Fruit fly (Drosophila melanogaster) whole organism, embryonic: ENCODE measurements around the gene mRpL40.
A peak's percentile ranks its signal among the peaks of the same experiment; 100 is the strongest.

Source experiments
- Asciz ChIP-seq: fragments of 200-800 bp; sonication (Bioruptor generic); optimal IDR thresholded peaks from 2 replicates; lab custom pipeline; 2017; ENCODE audit warnings: missing biosample characterization, mild to moderate bottlenecking, missing genetic modification characterization, missing genetic modification reagents
- CG11504 ChIP-seq: fragments of 200-800 bp; sonication (Bioruptor generic); optimal IDR thresholded peaks from 3 replicates; lab custom pipeline; 2019; ENCODE audit warnings: missing biosample characterization, mild to moderate bottlenecking, missing genetic modification characterization, moderate library complexity
- CG12769 ChIP-seq: fragments of 200-800 bp; sonication (Bioruptor generic); optimal IDR thresholded peaks from 2 replicates; lab custom pipeline; 2019; ENCODE audit warnings: missing biosample characterization, mild to moderate bottlenecking, missing genetic modification characterization, moderate library complexity
- CG8765 ChIP-seq: fragments of 200-800 bp; sonication (Bioruptor generic); IDR thresholded peaks from 2 replicates; pipeline ENCODE4 v1.3.6; 2022; ENCODE audit warnings: missing biosample characterization, missing genetic modification characterization
- Hmr ChIP-seq: fragments of 200-800 bp; sonication (Bioruptor generic); optimal IDR thresholded peaks from 3 replicates; lab custom pipeline; 2017; ENCODE audit warnings: mild to moderate bottlenecking, missing biosample characterization, missing genetic modification reagents, missing genetic modification characterization
- Opbp ChIP-seq: fragments of 200-800 bp; sonication (Bioruptor generic); IDR thresholded peaks from 3 replicates; pipeline ENCODE4 v1.3.6; 2022; ENCODE audit warnings: missing biosample characterization, missing genetic modification characterization; ENCODE audit not compliant: partially characterized antibody
- jing ChIP-seq: fragments of 200-800 bp; sonication (Bioruptor generic); optimal IDR thresholded peaks from 2 replicates; lab custom pipeline; 2018; ENCODE audit warnings: missing biosample characterization, mild to moderate bottlenecking, missing genetic modification characterization
- kay ChIP-seq: fragments of 200-800 bp; sonication (Bioruptor generic); optimal IDR thresholded peaks from 2 replicates; lab custom pipeline; 2016; ENCODE audit warnings: missing biosample characterization, missing genetic modification characterization
- trem ChIP-seq: fragments of 200-800 bp; optimal IDR thresholded peaks from 3 replicates; lab custom pipeline; 2019; ENCODE audit warnings: missing biosample characterization, mild to moderate bottlenecking, missing genetic modification characterization, moderate library complexity

DNA sequence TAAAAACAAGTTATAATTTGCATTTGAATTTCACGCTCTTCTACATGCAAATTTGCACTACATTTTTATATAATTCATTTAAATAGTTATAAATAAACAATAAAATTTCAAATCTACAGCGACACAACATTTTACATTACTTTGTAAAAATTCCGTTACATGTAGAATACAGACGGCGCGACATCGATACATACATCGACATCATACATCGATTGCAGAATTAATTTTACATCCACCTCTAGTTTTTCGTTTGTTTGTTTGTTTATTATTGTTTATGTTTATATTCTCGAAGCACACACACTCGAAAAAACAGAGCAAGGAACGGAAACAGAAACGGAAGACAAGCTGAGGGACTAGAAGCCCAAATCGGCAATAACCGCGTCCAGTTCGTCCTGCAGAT, 29.8 kb downstream of the mRpL40 start, which contains the start of gene CG17230:
- TF ChIP-seq Opbp (GFP tag; lab: Robert Waterston, UW) (peak; percentile 75), CG8765 (GFP tag; lab: Robert Waterston, UW) (no peak), Hmr (GFP tag; lab: Kevin White, UChicago) (peak; percentile 8), jing (GFP tag; lab: Kevin White, UChicago) (no peak), trem (peak; percentile 38), kay (GFP tag; lab: Kevin White, UChicago) (no peak), Asciz (no peak), CG12769 (tag; lab: Kevin White, UChicago) (no peak), CG11504 (tag; lab: Kevin White, UChicago) (peak; percentile 31)
